Worm (Caenorhabditis elegans): ENCODE measurements around the gene C09E10.3.

- TF ChIP-seq dao-5 (tag; optimal IDR thresholded peaks at IDR 0.05) (no peak), him-1 (tag; optimal IDR thresholded peaks at IDR 0.05) (no peak)
These were observed 21.1 kb downstream of the C09E10.3 start, which contains the start of gene C44C1.6 for ce11 chrX:970072-970471.

Data from whole organism, L4/young adult.